Fruit fly (Drosophila melanogaster) whole organism, embryonic: ENCODE results near the gene Acyp2.

ENCODE experiments used
- Asciz ChIP-seq: fragments of 200-800 bp; sonication (Bioruptor generic); optimal IDR thresholded peaks from 2 replicates; lab custom pipeline; 2017; ENCODE audit warnings: missing biosample characterization, mild to moderate bottlenecking, missing genetic modification characterization, missing genetic modification reagents
- BEAF-32 ChIP-seq: fragments of 200-800 bp; sonication (Bioruptor generic); optimal IDR thresholded peaks from 3 replicates; lab custom pipeline; 2017; ENCODE audit warnings: missing biosample characterization, missing genetic modification characterization, mild to moderate bottlenecking, moderate library complexity, missing genetic modification reagents
- Bteb2 ChIP-seq: fragments of 200-800 bp; sonication (Bioruptor generic); optimal IDR thresholded peaks from 2 replicates; lab custom pipeline; 2016; ENCODE audit warnings: missing biosample characterization, missing genetic modification characterization
- CG12104 ChIP-seq: fragments of 200-800 bp; sonication (Bioruptor generic); optimal IDR thresholded peaks from 3 replicates; lab custom pipeline; 2016; ENCODE audit warnings: missing biosample characterization, missing genetic modification characterization
- CG1529 ChIP-seq: fragments of 200-800 bp; sonication (Bioruptor generic); optimal IDR thresholded peaks from 3 replicates; lab custom pipeline; 2018; ENCODE audit warnings: missing biosample characterization, missing genetic modification characterization
- CG15696 ChIP-seq: fragments of 200-800 bp; sonication (Bioruptor generic); optimal IDR thresholded peaks from 2 replicates; lab custom pipeline; 2019; ENCODE audit warnings: missing biosample characterization, mild to moderate bottlenecking, missing genetic modification characterization, moderate library complexity
- CG17361 ChIP-seq: fragments of 200-800 bp; sonication (Bioruptor generic); IDR thresholded peaks from 3 replicates; pipeline ENCODE4 v1.3.6; 2022; ENCODE audit warnings: missing biosample characterization, missing genetic modification characterization
- CG2712 ChIP-seq: fragments of 200-800 bp; optimal IDR thresholded peaks from 3 replicates; lab custom pipeline; 2019; ENCODE audit warnings: missing biosample characterization, mild to moderate bottlenecking, missing genetic modification characterization, moderate library complexity
- CG33557 ChIP-seq: fragments of 200-800 bp; sonication (Bioruptor generic); optimal IDR thresholded peaks from 2 replicates; lab custom pipeline; 2019; ENCODE audit warnings: missing biosample characterization, mild to moderate bottlenecking, missing genetic modification characterization, moderate library complexity
- CG3407 ChIP-seq: fragments of 200-800 bp; sonication (Bioruptor generic); optimal IDR thresholded peaks from 2 replicates; lab custom pipeline; 2018; ENCODE audit warnings: missing biosample characterization, mild to moderate bottlenecking, missing genetic modification characterization
- CG6683 ChIP-seq: fragments of 200-800 bp; sonication (Bioruptor generic); optimal IDR thresholded peaks from 2 replicates; lab custom pipeline; 2017; ENCODE audit warnings: missing biosample characterization, mild to moderate bottlenecking, missing genetic modification characterization, missing genetic modification reagents
- CG6765 ChIP-seq: fragments of 200-800 bp; sonication (Bioruptor generic); optimal IDR thresholded peaks from 3 replicates; lab custom pipeline; 2017; ENCODE audit warnings: missing biosample characterization, mild to moderate bottlenecking, missing genetic modification characterization
- CG6813 ChIP-seq: fragments of 200-800 bp; sonication (Bioruptor generic); optimal IDR thresholded peaks from 2 replicates; lab custom pipeline; 2017; ENCODE audit warnings: missing biosample characterization, missing genetic modification characterization, mild to moderate bottlenecking, moderate library complexity, missing genetic modification reagents
- CG6854 ChIP-seq: fragments of 200-800 bp; sonication (Bioruptor generic); optimal IDR thresholded peaks from 3 replicates; lab custom pipeline; 2017; ENCODE audit warnings: missing biosample characterization, mild to moderate bottlenecking, missing genetic modification characterization
- CG7745 ChIP-seq: fragments of 200-800 bp; sonication (Bioruptor generic); optimal IDR thresholded peaks from 2 replicates; lab custom pipeline; 2018; ENCODE audit warnings: missing biosample characterization, mild to moderate bottlenecking, missing genetic modification characterization, moderate library complexity
- CG7839 ChIP-seq: fragments of 200-800 bp; sonication (Bioruptor generic); optimal IDR thresholded peaks from 3 replicates; lab custom pipeline; 2018; ENCODE audit warnings: missing biosample characterization, mild to moderate bottlenecking, missing genetic modification characterization, moderate library complexity
- CG8290 ChIP-seq, 3 experiments: fragments of 200-800 bp; sonication (Bioruptor generic); optimal IDR thresholded peaks; 2 replicates each; lab custom pipeline; 2016 to 2019; ENCODE audit warnings: missing biosample characterization in 3 of 3, missing genetic modification characterization in 3 of 3, mild to moderate bottlenecking in 2 of 3, moderate library complexity in 1 of 3
- CG8359 ChIP-seq: fragments of 200-800 bp; sonication (Bioruptor generic); optimal IDR thresholded peaks from 2 replicates; lab custom pipeline; 2017; ENCODE audit warnings: missing biosample characterization, mild to moderate bottlenecking, missing genetic modification characterization, borderline replicate concordance
- CG8944 ChIP-seq: fragments of 200-800 bp; sonication (Bioruptor generic); optimal IDR thresholded peaks from 3 replicates; lab custom pipeline; 2016; ENCODE audit warnings: missing biosample characterization, missing genetic modification characterization
- CG9215 ChIP-seq: fragments of 200-800 bp; sonication (Bioruptor generic); IDR thresholded peaks from 2 replicates; pipeline ENCODE4 v1.3.6; 2022; ENCODE audit warnings: missing biosample characterization, missing genetic modification characterization
- CG9727 ChIP-seq: fragments of 200-800 bp; sonication (Bioruptor generic); optimal IDR thresholded peaks from 3 replicates; lab custom pipeline; 2017; ENCODE audit warnings: missing biosample characterization, mild to moderate bottlenecking, missing genetic modification characterization
- Dbx ChIP-seq: fragments of 200-800 bp; sonication (Bioruptor generic); IDR thresholded peaks from 3 replicates; pipeline ENCODE4 v1.3.6; 2022; ENCODE audit warnings: missing biosample characterization, missing genetic modification characterization
- Dek ChIP-seq: fragments of 200-800 bp; sonication (Bioruptor generic); optimal IDR thresholded peaks from 3 replicates; lab custom pipeline; 2019; ENCODE audit warnings: missing biosample characterization, mild to moderate bottlenecking, missing genetic modification characterization, moderate library complexity
- HLHmδ ChIP-seq: fragments of 200-800 bp; sonication (Bioruptor generic); optimal IDR thresholded peaks from 2 replicates; lab custom pipeline; 2018; ENCODE audit warnings: missing biosample characterization, mild to moderate bottlenecking, missing genetic modification characterization, moderate library complexity
- Hr39 ChIP-seq: fragments of >200 bp; optimal IDR thresholded peaks from 2 replicates; lab custom pipeline; 2017
- Kr ChIP-seq: fragments of 200-800 bp; sonication (Bioruptor generic); optimal IDR thresholded peaks from 2 replicates; lab custom pipeline; 2017; ENCODE audit warnings: missing biosample characterization, mild to moderate bottlenecking, missing genetic modification characterization
- NfI ChIP-seq: fragments of 200-800 bp; sonication (Bioruptor generic); optimal IDR thresholded peaks from 3 replicates; lab custom pipeline; 2018; ENCODE audit warnings: missing biosample characterization, mild to moderate bottlenecking, missing genetic modification characterization, moderate library complexity
- Oaz ChIP-seq: fragments of 200-800 bp; sonication (Bioruptor generic); IDR thresholded peaks from 2 replicates; pipeline ENCODE4 v1.3.6; 2022; ENCODE audit warnings: missing biosample characterization, missing genetic modification characterization
- Scr ChIP-seq: fragments of 200-800 bp; sonication (Bioruptor generic); IDR thresholded peaks from 2 replicates; pipeline ENCODE4 v1.3.6; 2022; ENCODE audit warnings: missing biosample characterization, missing genetic modification characterization; ENCODE audit not compliant: partially characterized antibody
- Sox102F ChIP-seq: fragments of 200-800 bp; sonication (Bioruptor generic); optimal IDR thresholded peaks from 2 replicates; lab custom pipeline; 2018; ENCODE audit warnings: missing biosample characterization, mild to moderate bottlenecking, missing genetic modification characterization, moderate library complexity
- cg ChIP-seq: fragments of 200-800 bp; sonication (Bioruptor generic); optimal IDR thresholded peaks from 3 replicates; lab custom pipeline; 2019; ENCODE audit warnings: missing biosample characterization, mild to moderate bottlenecking, missing genetic modification characterization, moderate library complexity
- ci ChIP-seq: fragments of 200-800 bp; sonication (Bioruptor generic); IDR thresholded peaks from 3 replicates; pipeline ENCODE4 v1.3.6; 2022; ENCODE audit warnings: missing biosample characterization, missing genetic modification characterization
- cwo ChIP-seq: fragments of 200-800 bp; sonication (Bioruptor generic); optimal IDR thresholded peaks from 3 replicates; lab custom pipeline; 2017; ENCODE audit warnings: missing biosample characterization, missing genetic modification characterization, mild to moderate bottlenecking, moderate library complexity, missing genetic modification reagents
- dm ChIP-seq: fragments of 200-800 bp; sonication (Bioruptor generic); optimal IDR thresholded peaks from 3 replicates; lab custom pipeline; 2016; ENCODE audit warnings: missing biosample characterization, missing genetic modification characterization
- fd64A ChIP-seq: fragments of 200-800 bp; sonication (Bioruptor generic); optimal IDR thresholded peaks from 3 replicates; lab custom pipeline; 2018; ENCODE audit warnings: missing biosample characterization, mild to moderate bottlenecking, missing genetic modification characterization
- gcm ChIP-seq: fragments of 200-800 bp; sonication (Bioruptor generic); optimal IDR thresholded peaks from 2 replicates; lab custom pipeline; 2019; ENCODE audit warnings: missing biosample characterization, mild to moderate bottlenecking, missing genetic modification characterization, moderate library complexity
- gsb ChIP-seq: fragments of 200-800 bp; sonication (Bioruptor generic); IDR thresholded peaks from 2 replicates; pipeline ENCODE4 v1.3.6; 2022; ENCODE audit warnings: missing biosample characterization, missing genetic modification characterization
- hb ChIP-seq: fragments of 200-800 bp; sonication (Bioruptor generic); IDR thresholded peaks from 3 replicates; pipeline ENCODE4 v1.3.6; 2022; ENCODE audit warnings: missing biosample characterization, missing genetic modification characterization; ENCODE audit not compliant: partially characterized antibody
- her ChIP-seq: fragments of 200-800 bp; sonication (Bioruptor generic); optimal IDR thresholded peaks from 2 replicates; lab custom pipeline; 2016; ENCODE audit warnings: missing biosample characterization, missing genetic modification characterization
- mld ChIP-seq: fragments of 200-800 bp; sonication (Bioruptor generic); IDR thresholded peaks from 3 replicates; pipeline ENCODE4 v1.3.6; 2022; ENCODE audit warnings: missing biosample characterization, missing genetic modification characterization; ENCODE audit not compliant: partially characterized antibody
- nau ChIP-seq: fragments of 200-800 bp; sonication (Bioruptor generic); optimal IDR thresholded peaks from 3 replicates; lab custom pipeline; 2017; ENCODE audit warnings: missing biosample characterization, mild to moderate bottlenecking, missing genetic modification characterization, missing genetic modification reagents
- org-1 ChIP-seq: fragments of 200-800 bp; sonication (Bioruptor generic); optimal IDR thresholded peaks from 2 replicates; lab custom pipeline; 2017; ENCODE audit warnings: missing biosample characterization, missing genetic modification characterization
- pb ChIP-seq: fragments of 200-800 bp; sonication (Bioruptor generic); optimal IDR thresholded peaks from 3 replicates; lab custom pipeline; 2016; ENCODE audit warnings: missing biosample characterization, missing genetic modification characterization
- repo ChIP-seq: fragments of 200-800 bp; sonication (Bioruptor generic); optimal IDR thresholded peaks from 2 replicates; lab custom pipeline; 2016; ENCODE audit warnings: missing biosample characterization, missing genetic modification characterization
- tgo ChIP-seq: fragments of 200-800 bp; sonication (Bioruptor generic); IDR thresholded peaks from 3 replicates; pipeline ENCODE4 v1.3.6; 2022; ENCODE audit warnings: missing biosample characterization, missing genetic modification characterization
- tin ChIP-seq: fragments of 200-800 bp; sonication (Bioruptor generic); optimal IDR thresholded peaks from 3 replicates; lab custom pipeline; 2016; ENCODE audit warnings: missing biosample characterization, missing genetic modification characterization
- trem ChIP-seq: fragments of 200-800 bp; optimal IDR thresholded peaks from 3 replicates; lab custom pipeline; 2019; ENCODE audit warnings: missing biosample characterization, mild to moderate bottlenecking, missing genetic modification characterization, moderate library complexity
- unpg ChIP-seq: fragments of 200-800 bp; sonication (Bioruptor generic); optimal IDR thresholded peaks from 3 replicates; lab custom pipeline; 2018; ENCODE audit warnings: missing biosample characterization, mild to moderate bottlenecking, missing genetic modification characterization, moderate library complexity
- yki ChIP-seq: fragments of >200 bp; optimal IDR thresholded peaks from 3 replicates; lab custom pipeline; 2018
- zfh1 ChIP-seq: fragments of 200-800 bp; sonication (Bioruptor generic); IDR thresholded peaks from 3 replicates; pipeline ENCODE4 v1.3.6; 2022; ENCODE audit warnings: missing biosample characterization, missing genetic modification characterization

Gene Acyp2

DNA sequence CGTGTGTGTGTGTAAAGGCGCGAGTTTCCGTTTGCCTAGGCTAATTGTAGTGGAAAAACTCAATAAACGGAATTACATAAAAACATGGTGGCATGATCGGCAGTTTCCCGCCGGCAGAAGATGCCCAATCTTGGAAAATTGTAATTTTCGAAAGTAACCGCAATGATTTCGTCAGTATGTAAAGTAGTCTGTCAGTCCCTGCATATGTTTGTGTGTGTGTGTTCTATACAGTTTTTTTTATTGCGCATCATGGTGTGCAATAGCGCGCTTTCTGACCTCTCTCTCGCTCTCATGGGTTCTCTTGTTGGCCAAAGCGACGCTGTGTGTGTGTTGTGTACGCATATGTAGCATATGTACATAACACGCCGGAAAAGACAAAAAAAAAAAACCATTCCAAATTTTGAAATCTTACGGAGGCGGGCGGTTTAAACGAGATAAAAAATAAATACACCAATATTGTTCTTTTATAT lies 1.8 kb downstream of the Acyp2 start (continued):
- no peak for TF ChIP-seq yki (lab: Kevin White, UChicago)
- TF ChIP-seq CG12104 (GFP tag; lab: Kevin White, UChicago), result peak; percentile 32
- TF ChIP-seq CG2712 (tag; lab: Kevin White, UChicago), result peak; percentile 9
- no peak for TF ChIP-seq gsb
- TF ChIP-seq Dbx (GFP tag; lab: Robert Waterston, UW), result peak; percentile 50; the same call in 1 of the 3 replicates
- 0 out of 3 replicates have a peak, but pooled peaks have one; percentile 32 for TF ChIP-seq zfh1
- no peak for TF ChIP-seq CG6813 (GFP tag; lab: Kevin White, UChicago)
- TF ChIP-seq her, result peak; percentile 32
- peak; percentile 13 for TF ChIP-seq CG3407
- no peak for TF ChIP-seq pb (GFP tag; lab: Kevin White, UChicago)
- peak; percentile 53 for TF ChIP-seq Asciz (GFP tag; lab: Kevin White, UChicago)
- no peak for TF ChIP-seq HLHmδ (GFP tag; lab: Kevin White, UChicago)
- no peak for TF ChIP-seq CG6854 (GFP tag; lab: Kevin White, UChicago)
- peak; percentile 6 for TF ChIP-seq CG15696 (tag; lab: Kevin White, UChicago)
- peak; percentile 4 for TF ChIP-seq unpg (GFP tag; lab: Kevin White, UChicago)
- peak; percentile 99 for TF ChIP-seq cg (GFP tag; lab: Kevin White, UChicago)
- no peak; the same call in 2 of the 3 replicates for TF ChIP-seq CG17361 (GFP tag; lab: Robert Waterston, UW)
- TF ChIP-seq Oaz (GFP tag; lab: Robert Waterston, UW), result no peak; the same call in 1 of the 2 replicates
- peak; percentile 42 for TF ChIP-seq NfI (GFP tag; lab: Kevin White, UChicago)
- TF ChIP-seq Bteb2 (GFP tag; lab: Kevin White, UChicago), result no peak
- no peak for TF ChIP-seq CG33557 (GFP tag; lab: Kevin White, UChicago)
- TF ChIP-seq Sox102F (GFP tag; lab: Kevin White, UChicago), result no peak
- TF ChIP-seq CG6765, result no peak
- no peak for TF ChIP-seq Scr (GFP tag; lab: Robert Waterston, UW)
- TF ChIP-seq fd64A (GFP tag; lab: Kevin White, UChicago), result no peak
- no peak for TF ChIP-seq hb
- TF ChIP-seq org-1 (GFP tag; lab: Kevin White, UChicago), result no peak
- peak; percentile 1 for TF ChIP-seq nau
- peak; percentile 61; the same call in 2 of the 3 replicates for TF ChIP-seq ci (GFP tag; lab: Robert Waterston, UW)
- TF ChIP-seq trem (tag; lab: Kevin White, UChicago), result peak; percentile 5
- no peak for TF ChIP-seq Hr39 (lab: Kevin White, UChicago)
- TF ChIP-seq tin (GFP tag; lab: Kevin White, UChicago), result no peak
- no peak for TF ChIP-seq Kr (GFP tag; lab: Kevin White, UChicago)
- no peak for TF ChIP-seq CG9215 (GFP tag; lab: Robert Waterston, UW)
- TF ChIP-seq repo (GFP tag; lab: Kevin White, UChicago), result no peak
- peak; percentile 42 for TF ChIP-seq CG9727 (GFP tag; lab: Kevin White, UChicago)
- TF ChIP-seq cwo (GFP tag; lab: Kevin White, UChicago), result no peak
- TF ChIP-seq gcm (GFP tag; lab: Kevin White, UChicago), result no peak
- no peak for TF ChIP-seq CG8944 (GFP tag; lab: Kevin White, UChicago)
- no peak for TF ChIP-seq BEAF-32 (GFP tag; lab: Kevin White, UChicago)
- no peak for TF ChIP-seq tgo (GFP tag; lab: Robert Waterston, UW)
- TF ChIP-seq CG7745 (tag; lab: Kevin White, UChicago), result peak; percentile 13
- TF ChIP-seq mld (GFP tag; lab: Robert Waterston, UW), result no peak
- peak; percentile 37 for TF ChIP-seq Dek
- TF ChIP-seq CG1529, result peak; percentile 0
- no peak for TF ChIP-seq CG6683 (GFP tag; lab: Kevin White, UChicago)
- no peak for TF ChIP-seq CG8359 (GFP tag; lab: Kevin White, UChicago)
- TF ChIP-seq CG7839 (tag; lab: Kevin White, UChicago), result peak; percentile 29
- peak; percentile 38 for TF ChIP-seq dm (GFP tag; lab: Kevin White, UChicago)
- TF ChIP-seq CG8290 (GFP tag; optimal IDR thresholded peaks at IDR 0.05; lab: Kevin White, UChicago), result no peak
- no peak for TF ChIP-seq CG8290 (tag; optimal IDR thresholded peaks at IDR 0.05; lab: Kevin White, UChicago)
